Worm (Caenorhabditis elegans) whole organism, L4 larva: Measurements from ENCODE around the gene C15H9.3.

Experiments
- lin-39 ChIP-seq: fragments of 150-350 bp; optimal IDR thresholded peaks from 2 replicates; lab custom pipeline; 2014; ENCODE audit warnings: missing biosample characterization, missing genetic modification reagents, missing genetic modification characterization
- mdl-1 ChIP-seq, 2 experiments: fragments of 150-350 bp in 1 of 2; sonication (generic microtip) in 1 of 2; optimal IDR thresholded peaks; 2 replicates each; lab custom pipeline; 2014 to 2017; ENCODE audit warnings: missing biosample characterization in 2 of 2, missing genetic modification characterization in 2 of 2
- skn-1 ChIP-seq: fragments of 150-350 bp; optimal IDR thresholded peaks from 2 replicates; lab custom pipeline; 2014; ENCODE audit warnings: missing biosample characterization, missing genetic modification characterization

DNA sequence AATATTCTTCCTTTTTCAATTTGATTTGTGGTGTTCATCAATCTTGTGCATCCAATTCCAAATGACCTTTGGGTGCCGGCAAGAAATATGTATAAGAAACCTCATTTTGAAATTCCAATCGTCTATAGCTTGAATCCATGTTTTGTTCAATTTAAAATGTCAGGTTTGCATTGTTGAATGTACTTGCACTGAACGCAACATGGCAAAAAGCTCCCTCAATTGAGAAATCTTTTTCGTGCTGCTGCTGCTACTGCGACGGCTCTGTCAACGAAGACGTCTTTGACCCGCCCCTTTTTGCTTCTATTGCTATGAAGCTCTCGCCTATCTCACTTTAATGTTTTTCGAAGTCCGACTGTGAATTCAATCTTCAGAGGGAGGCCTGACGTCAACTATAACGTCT, 40.4 kb upstream of the C15H9.3 start, which contains the start of gene lgc-58:
- TF ChIP-seq lin-39 (no peak), mdl-1 (tag; optimal IDR thresholded peaks at IDR 0.05; lab: Kevin White, UChicago) (no peak), skn-1 (tag; lab: Kevin White, UChicago) (no peak)
